Fruit fly (Drosophila melanogaster) whole organism, adult: ENCODE data around the gene ncd.

Experiments used
- CG1620 ChIP-seq: fragments of 200-800 bp; sonication (Bioruptor generic); optimal IDR thresholded peaks from 2 replicates; lab custom pipeline; 2016; ENCODE audit warnings: missing biosample characterization, missing genetic modification characterization
- CG33017 ChIP-seq: fragments of 200-800 bp; sonication (Bioruptor generic); optimal IDR thresholded peaks from 2 replicates; lab custom pipeline; 2018; ENCODE audit warnings: missing biosample characterization, mild to moderate bottlenecking, missing genetic modification characterization, moderate library complexity
- CG7045 ChIP-seq: fragments of 200-800 bp; sonication (Bioruptor generic); optimal IDR thresholded peaks from 2 replicates; lab custom pipeline; 2017; ENCODE audit warnings: missing biosample characterization, mild to moderate bottlenecking, missing genetic modification characterization
- CG7101 ChIP-seq: fragments of 200-800 bp; sonication (Bioruptor generic); optimal IDR thresholded peaks from 2 replicates; lab custom pipeline; 2018; ENCODE audit warnings: missing biosample characterization, mild to moderate bottlenecking, missing genetic modification characterization, moderate library complexity
- Crg-1 ChIP-seq: fragments of 200-800 bp; sonication (Bioruptor generic); optimal IDR thresholded peaks from 2 replicates; lab custom pipeline; 2016; ENCODE audit warnings: missing biosample characterization, missing genetic modification characterization
- Hr96 ChIP-seq: fragments of 200-800 bp; sonication (Bioruptor generic); optimal IDR thresholded peaks from 2 replicates; lab custom pipeline; 2016; ENCODE audit warnings: missing biosample characterization, missing genetic modification characterization
- Mnt ChIP-seq: fragments of 200-800 bp; sonication (Bioruptor generic); optimal IDR thresholded peaks from 2 replicates; lab custom pipeline; 2016; ENCODE audit warnings: missing biosample characterization, mild to moderate bottlenecking, missing genetic modification characterization
- bab1 ChIP-seq: fragments of 200-800 bp; sonication (Bioruptor generic); optimal IDR thresholded peaks from 3 replicates; lab custom pipeline; 2019; ENCODE audit warnings: missing biosample characterization, mild to moderate bottlenecking, missing genetic modification characterization, moderate library complexity
- pad ChIP-seq: fragments of 200-800 bp; sonication (Bioruptor generic); optimal IDR thresholded peaks from 3 replicates; lab custom pipeline; 2017; ENCODE audit warnings: missing biosample characterization, missing genetic modification characterization, mild to moderate bottlenecking, moderate library complexity, missing genetic modification reagents
- tj ChIP-seq: fragments of 200-800 bp; sonication (Bioruptor generic); optimal IDR thresholded peaks from 3 replicates; lab custom pipeline; 2017; ENCODE audit warnings: missing biosample characterization, mild to moderate bottlenecking, missing genetic modification characterization, moderate library complexity

dm6 chr3R:29786016-29786996 lies 20.6 kb downstream of the ncd start:
- TF ChIP-seq CG33017 (no peak), bab1 (no peak), pad (no peak), CG1620 (GFP tag; lab: Kevin White, UChicago) (no peak), tj (GFP tag; lab: Kevin White, UChicago) (peak; percentile 84), CG7045 (no peak), CG7101 (tag; lab: Kevin White, UChicago) (no peak), Crg-1 (GFP tag; lab: Kevin White, UChicago) (no peak), Mnt (no peak), Hr96 (no peak)
